Worm (Caenorhabditis elegans) whole organism, young adult: ENCODE data around the gene T09F5.1.

Source experiments
- Y67H2A.10 ChIP-seq: fragments of 200-800 bp; sonication (Bioruptor generic); conservative IDR thresholded peaks from 2 replicates; pipeline ENCODE4 v1.3.6; 2022; ENCODE audit warnings: missing genetic modification reagents, missing genetic modification characterization, missing compliant biosample characterization
- attf-3 ChIP-seq: fragments of 200-800 bp; sonication (Bioruptor generic); conservative IDR thresholded peaks from 2 replicates; pipeline ENCODE4 v1.3.6; 2022; ENCODE audit warnings: missing genetic modification reagents, missing genetic modification characterization, missing compliant biosample characterization
- egl-18 ChIP-seq: fragments of 200-800 bp; sonication (Bioruptor generic); IDR thresholded peaks from 2 replicates; pipeline ENCODE4 v1.3.6; 2022; ENCODE audit warnings: missing genetic modification reagents, missing genetic modification characterization, missing compliant biosample characterization
- fkh-3 ChIP-seq: sonication (generic microtip); optimal IDR thresholded peaks from 2 replicates; lab custom pipeline; 2016; ENCODE audit warnings: mild to moderate bottlenecking, missing genetic modification characterization, missing compliant biosample characterization
- lin-35 ChIP-seq, 3 experiments: fragments of 150-350 bp in 2 of 3; sonication (generic microtip) in 1 of 3; optimal IDR thresholded peaks; 2 replicates each; lab custom pipeline; 2014 to 2018; ENCODE audit warnings: missing biosample characterization in 3 of 3, missing genetic modification characterization in 3 of 3, missing genetic modification reagents in 3 of 3
- zim-3 ChIP-seq: sonication (generic microtip); optimal IDR thresholded peaks from 2 replicates; lab custom pipeline; 2017; ENCODE audit warnings: mild to moderate bottlenecking, missing genetic modification characterization, moderate library complexity, missing compliant biosample characterization

- TF ChIP-seq egl-18 (GFP tag; lab: Robert Waterston, UW) (no peak), Y67H2A.10 (GFP tag; lab: Robert Waterston, UW) (0 out of 2 replicates have a peak, but pooled peaks have one; percentile 15), attf-3 (no peak), zim-3 (tag; lab: Kevin White, UChicago) (no peak), fkh-3 (tag; lab: Kevin White, UChicago) (no peak), lin-35 (GFP tag; optimal IDR thresholded peaks at IDR 0.05; lab: Kevin White, UChicago) (peak in 1 of 3 experiments; percentile 53)
These were observed 12.1 kb upstream of the T09F5.1 start, which contains the start of gene aipl-1 for ce11 chrV:15136772-15137171.
